Worm (Caenorhabditis elegans) whole organism, early embryonic: ENCODE results near the gene F47D12.6.

Experiments
- B0310.2 ChIP-seq: sonication (generic microtip); optimal IDR thresholded peaks from 2 replicates; lab custom pipeline; 2016; ENCODE audit warnings: mild to moderate bottlenecking, missing genetic modification characterization, missing compliant biosample characterization
- F13C5.2 ChIP-seq: sonication (generic microtip); optimal IDR thresholded peaks from 2 replicates; lab custom pipeline; 2017; ENCODE audit warnings: mild to moderate bottlenecking, missing genetic modification characterization, inconsistent platforms, missing compliant biosample characterization
- ama-1 ChIP-seq: fragments of 150-350 bp; optimal IDR thresholded peaks from 2 replicates; lab custom pipeline; 2014
- ceh-36 ChIP-seq: sonication (generic microtip); optimal IDR thresholded peaks from 2 replicates; lab custom pipeline; 2016; ENCODE audit warnings: missing genetic modification characterization, inconsistent platforms, missing compliant biosample characterization
- hmbx-1 ChIP-seq: sonication (generic microtip); optimal IDR thresholded peaks from 2 replicates; lab custom pipeline; 2016; ENCODE audit warnings: mild to moderate bottlenecking, missing genetic modification characterization, missing compliant biosample characterization
- hmg-4 ChIP-seq: fragments of 200-800 bp; sonication (Bioruptor generic); optimal IDR thresholded peaks from 2 replicates; lab custom pipeline; 2018; ENCODE audit warnings: mild to moderate bottlenecking, missing genetic modification characterization, missing compliant biosample characterization
- hnd-1 ChIP-seq: sonication (generic microtip); optimal IDR thresholded peaks from 2 replicates; lab custom pipeline; 2016; ENCODE audit warnings: missing genetic modification characterization, missing compliant biosample characterization
- pes-1 ChIP-seq: fragments of 200-800 bp; sonication (Bioruptor generic); IDR thresholded peaks from 2 replicates; pipeline ENCODE4 v1.3.6; 2022; ENCODE audit warnings: missing genetic modification reagents, missing genetic modification characterization, missing compliant biosample characterization
- scrt-1 ChIP-seq: fragments of 200-800 bp; sonication (Bioruptor generic); IDR thresholded peaks from 2 replicates; pipeline ENCODE4 v1.3.6; 2022; ENCODE audit warnings: missing genetic modification characterization, missing compliant biosample characterization
- sea-1 ChIP-seq: fragments of 200-800 bp; sonication (Bioruptor generic); conservative IDR thresholded peaks from 2 replicates; pipeline ENCODE4 v1.3.6; 2022; ENCODE audit warnings: missing genetic modification characterization, missing compliant biosample characterization
- tbx-11 ChIP-seq: fragments of 200-800 bp; sonication (Bioruptor generic); IDR thresholded peaks from 2 replicates; pipeline ENCODE4 v1.3.6; 2022; ENCODE audit warnings: missing genetic modification characterization, missing compliant biosample characterization
- tbx-37 ChIP-seq: fragments of 200-800 bp; sonication (Bioruptor generic); conservative IDR thresholded peaks from 2 replicates; pipeline ENCODE4 v1.3.6; 2022; ENCODE audit warnings: missing genetic modification reagents, missing genetic modification characterization, missing compliant biosample characterization
- tra-4 ChIP-seq: sonication (generic microtip); optimal IDR thresholded peaks from 2 replicates; lab custom pipeline; 2017; ENCODE audit warnings: missing genetic modification characterization, missing compliant biosample characterization

DNA sequence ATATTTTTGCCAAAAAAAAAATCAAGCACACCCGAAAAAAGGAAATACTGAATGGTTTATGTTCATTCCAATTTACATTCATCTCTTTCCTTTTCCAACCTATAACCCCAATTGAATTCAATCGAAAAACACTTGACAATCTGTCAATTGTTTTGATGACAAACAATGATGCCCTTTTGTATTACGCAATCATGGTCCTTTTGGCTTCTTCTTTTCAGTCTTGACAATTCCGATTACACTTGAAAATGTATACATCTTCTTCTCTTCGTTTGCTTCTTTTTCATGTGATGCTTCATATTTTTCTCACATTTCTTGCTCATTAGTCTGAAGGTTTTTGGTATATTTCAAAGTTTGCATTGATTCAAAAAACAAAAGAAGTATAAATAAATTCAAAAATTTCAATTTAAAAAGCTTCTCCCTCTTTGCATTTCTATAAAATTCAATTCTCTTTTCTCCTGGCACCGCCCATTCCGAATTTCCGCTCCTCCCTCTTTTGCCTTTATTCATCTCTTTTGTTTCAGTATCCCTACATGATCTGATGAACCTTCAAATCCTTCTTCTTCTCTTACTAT is 44.2 kb upstream of the F47D12.6 start, which contains the start of gene C56G2.4:
- TF ChIP-seq ama-1 (lab: Kevin White, UChicago) (no peak), sea-1 (GFP tag; lab: Robert Waterston, UW) (no peak), tbx-11 (no peak), hnd-1 (tag; lab: Kevin White, UChicago) (no peak), hmbx-1 (tag; lab: Kevin White, UChicago) (no peak), B0310.2 (no peak), hmg-4 (GFP tag; lab: Kevin White, UChicago) (no peak), ceh-36 (no peak), F13C5.2 (no peak), tra-4 (tag; lab: Kevin White, UChicago) (no peak), pes-1 (GFP tag; lab: Robert Waterston, UW) (no peak), scrt-1 (GFP tag; lab: Robert Waterston, UW) (no peak), tbx-37 (GFP tag; lab: Robert Waterston, UW) (no peak)
